Fruit fly (Drosophila melanogaster): ENCODE data around the gene mAcon2.

- TF ChIP-seq CG34406 (GFP tag; optimal IDR thresholded peaks at IDR 0.05) (no peak), Sox102F (GFP tag; optimal IDR thresholded peaks at IDR 0.05) (no peak), dac (GFP tag; optimal IDR thresholded peaks at IDR 0.05) (no peak), CG1621 (tag; optimal IDR thresholded peaks at IDR 0.05) (no peak), CG6792 (GFP tag; optimal IDR thresholded peaks at IDR 0.05) (no peak), Met (GFP tag; optimal IDR thresholded peaks at IDR 0.05) (no peak)
Measured at dm6 chr3R:11165974-11166373, 29.0 kb downstream of the mAcon2 start, which contains the start of gene Ugt35E1.
